Worm (Caenorhabditis elegans): Measurements from ENCODE around the gene C05D12.3.
A peak's percentile ranks its signal among the peaks of the same experiment; 100 is the strongest.

Gene C05D12.3

ce11 chrII:11473525-11474181 lies 48.6 kb downstream of the C05D12.3 start, which contains the start of the genes metl-1 and W02B12.11:
Gene metl-1, minus strand, starts transcription at chrII:11473575.
Gene W02B12.11, plus strand, starts transcription at chrII:11473861.
- TF ChIP-seq skn-1 (tag; optimal IDR thresholded peaks at IDR 0.05) = peak; percentile 44
- TF ChIP-seq nhr-43 (tag; optimal IDR thresholded peaks at IDR 0.05; ENCODE audit: poor library complexity, severe bottlenecking) = peak; percentile 86
- TF ChIP-seq ZK546.5 (tag; optimal IDR thresholded peaks at IDR 0.05) = no peak
- no peak for TF ChIP-seq ztf-11 (tag; optimal IDR thresholded peaks at IDR 0.05)
- TF ChIP-seq nhr-23 (tag; optimal IDR thresholded peaks at IDR 0.05) = peak; percentile 95
- no peak for TF ChIP-seq nhr-11 (tag; optimal IDR thresholded peaks at IDR 0.05)
- no peak for TF ChIP-seq ama-1 (optimal IDR thresholded peaks at IDR 0.05)
- no peak for TF ChIP-seq ztf-4 (tag; optimal IDR thresholded peaks at IDR 0.05)
- TF ChIP-seq nhr-25 (tag; optimal IDR thresholded peaks at IDR 0.05) = peak; percentile 60
- TF ChIP-seq ceh-16 (tag; optimal IDR thresholded peaks at IDR 0.05) = no peak
- TF ChIP-seq aly-2 (tag; optimal IDR thresholded peaks at IDR 0.05) = no peak
- no peak for TF ChIP-seq elt-3 (tag; optimal IDR thresholded peaks at IDR 0.05)
- peak; percentile 11 for TF ChIP-seq elt-1 (tag; optimal IDR thresholded peaks at IDR 0.05)
- TF ChIP-seq unc-62 (GFP tag; optimal IDR thresholded peaks at IDR 0.05) = no peak
- TF ChIP-seq nhr-28 (tag; optimal IDR thresholded peaks at IDR 0.05) = no peak
- TF ChIP-seq fos-1 (tag; optimal IDR thresholded peaks at IDR 0.05) = no peak
- peak; percentile 59 for TF ChIP-seq elt-2 (tag; optimal IDR thresholded peaks at IDR 0.05)
- no peak for TF ChIP-seq nhr-12 (tag; optimal IDR thresholded peaks at IDR 0.05)
- peak; percentile 10 for TF ChIP-seq nhr-77 (tag; optimal IDR thresholded peaks at IDR 0.05)
- TF ChIP-seq nhr-76 (tag; optimal IDR thresholded peaks at IDR 0.05) = no peak
- TF ChIP-seq ceh-28 (tag; optimal IDR thresholded peaks at IDR 0.05) = peak; percentile 63
- TF ChIP-seq lsy-12 (tag; optimal IDR thresholded peaks at IDR 0.05) = peak; percentile 65
- no peak for TF ChIP-seq mml-1 (tag; optimal IDR thresholded peaks at IDR 0.05)
- peak; percentile 26 for TF ChIP-seq pqm-1 (tag; optimal IDR thresholded peaks at IDR 0.05)
- peak; percentile 36 for TF ChIP-seq egl-5 (tag; optimal IDR thresholded peaks at IDR 0.05)
- TF ChIP-seq eor-1 (tag; optimal IDR thresholded peaks at IDR 0.05) = no peak
- no peak for TF ChIP-seq nfya-1 (tag; optimal IDR thresholded peaks at IDR 0.05; ENCODE audit: insufficient read depth)
- no peak for TF ChIP-seq fkh-2 (tag; optimal IDR thresholded peaks at IDR 0.05)
- TF ChIP-seq unc-39 (tag; optimal IDR thresholded peaks at IDR 0.05) = no peak
- TF ChIP-seq egl-27 (tag; optimal IDR thresholded peaks at IDR 0.05) = no peak
- TF ChIP-seq lin-39 (tag; optimal IDR thresholded peaks at IDR 0.05) = peak; percentile 40
- TF ChIP-seq ceh-82 (tag; optimal IDR thresholded peaks at IDR 0.05) = peak; percentile 58
- TF ChIP-seq R02D3.7 (tag; optimal IDR thresholded peaks at IDR 0.05) = peak; percentile 81
- peak; percentile 62 for TF ChIP-seq jun-1 (tag; optimal IDR thresholded peaks at IDR 0.05)
- no peak for TF ChIP-seq daf-12 (tag; optimal IDR thresholded peaks at IDR 0.05)
- peak; percentile 80 for TF ChIP-seq tbx-2 (tag; optimal IDR thresholded peaks at IDR 0.05)
- no peak for TF ChIP-seq nhr-237 (tag; optimal IDR thresholded peaks at IDR 0.05)
- TF ChIP-seq hmg-11 (tag; optimal IDR thresholded peaks at IDR 0.05) = peak; percentile 83
- TF ChIP-seq mdl-1 (tag; optimal IDR thresholded peaks at IDR 0.05) = no peak
- peak; percentile 69 for TF ChIP-seq lin-15B (tag; optimal IDR thresholded peaks at IDR 0.05)
- TF ChIP-seq fkh-10 (GFP tag; optimal IDR thresholded peaks at IDR 0.05) = no peak
- no peak for TF ChIP-seq ceh-9 (tag; optimal IDR thresholded peaks at IDR 0.05)
- TF ChIP-seq zag-1 (tag; optimal IDR thresholded peaks at IDR 0.05) = no peak
- TF ChIP-seq snpc-4 (tag; optimal IDR thresholded peaks at IDR 0.05) = no peak
- no peak for TF ChIP-seq nhr-67 (tag; optimal IDR thresholded peaks at IDR 0.05)
- no peak for TF ChIP-seq sea-2 (GFP tag; optimal IDR thresholded peaks at IDR 0.05)
- TF ChIP-seq pha-4 (tag; optimal IDR thresholded peaks at IDR 0.05) = no peak

Data from whole organism, L3 larva.